Worm (Caenorhabditis elegans) whole organism, midembryonic: ENCODE measurements around the gene col-84.

Experiments used
- T22C8.4 ChIP-seq: fragments of 200-800 bp; sonication (Bioruptor generic); IDR thresholded peaks from 2 replicates; pipeline ENCODE4 v1.3.6; 2022; ENCODE audit warnings: missing genetic modification characterization, missing compliant biosample characterization
- flt-1 ChIP-seq: fragments of 200-800 bp; sonication (Bioruptor generic); IDR thresholded peaks from 2 replicates; pipeline ENCODE4 v1.3.6; 2022; ENCODE audit warnings: missing genetic modification characterization, missing compliant biosample characterization
- ref-1 ChIP-seq: fragments of 200-800 bp; sonication (Bioruptor generic); conservative IDR thresholded peaks from 2 replicates; pipeline ENCODE4 v1.3.6; 2022; ENCODE audit warnings: missing genetic modification reagents, missing genetic modification characterization, missing compliant biosample characterization
- ztf-29 ChIP-seq: fragments of 200-800 bp; sonication (Bioruptor generic); IDR thresholded peaks from 2 replicates; pipeline ENCODE4 v1.3.6; 2022; ENCODE audit warnings: missing genetic modification reagents, missing genetic modification characterization, missing compliant biosample characterization

ce11 chrII:11845954-11846353, 22.4 kb upstream of the col-84 start:
- TF ChIP-seq ztf-29 (GFP tag; lab: Robert Waterston, UW) (no peak), flt-1 (GFP tag; lab: Robert Waterston, UW) (no peak), T22C8.4 (no peak), ref-1 (GFP tag; lab: Robert Waterston, UW) (no peak)
